Worm (Caenorhabditis elegans): Measurements from ENCODE around the gene nhr-203.

Gene nhr-203

DNA sequence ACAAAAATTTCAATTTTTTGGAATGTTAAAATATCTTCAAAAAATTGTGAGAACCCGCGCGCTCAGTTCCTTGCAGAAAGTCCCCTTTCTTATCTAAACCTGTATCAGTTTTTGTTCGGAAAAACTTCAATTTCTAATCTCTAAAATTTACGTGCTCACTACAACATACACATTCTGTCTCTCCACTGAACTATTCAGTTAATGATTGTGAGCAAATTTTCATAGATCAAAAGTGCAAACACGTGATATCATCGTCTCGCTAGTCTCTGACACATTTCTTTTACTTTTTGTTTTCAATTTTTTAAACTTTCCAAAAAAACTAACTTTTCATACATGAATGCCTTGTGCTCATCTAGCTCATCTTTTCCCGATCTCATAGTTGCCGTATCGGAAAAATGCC is at the start of gene nhr-203:
nhr-203 (plus strand) TSS at position 332 of the 400 bp plus-strand sequence.
- TF ChIP-seq lsy-2 (tag; optimal IDR thresholded peaks at IDR 0.05) (no peak), mab-5 (tag; optimal IDR thresholded peaks at IDR 0.05) (no peak), zip-8 (tag; optimal IDR thresholded peaks at IDR 0.05) (no peak), nhr-2 (tag; optimal IDR thresholded peaks at IDR 0.05) (no peak), lin-32 (GFP tag; optimal IDR thresholded peaks at IDR 0.05) (no peak), drap-1 (GFP tag; optimal IDR thresholded peaks at IDR 0.05) (no peak), elt-1 (tag; optimal IDR thresholded peaks at IDR 0.05; ENCODE audit: borderline replicate concordance, insufficient read depth) (no peak), M03D4.4 (tag; optimal IDR thresholded peaks at IDR 0.05) (no peak), nhr-28 (tag; optimal IDR thresholded peaks at IDR 0.05) (no peak), ham-2 (GFP tag; optimal IDR thresholded peaks at IDR 0.05) (no peak), mep-1 (tag; optimal IDR thresholded peaks at IDR 0.05) (no peak), unc-39 (tag; optimal IDR thresholded peaks at IDR 0.05) (no peak), unc-120 (tag; optimal IDR thresholded peaks at IDR 0.05; ENCODE audit: poor library complexity, severe bottlenecking) (no peak), ztf-11 (tag; optimal IDR thresholded peaks at IDR 0.05) (no peak), snpc-4 (tag; optimal IDR thresholded peaks at IDR 0.05) (no peak)

DNA sequence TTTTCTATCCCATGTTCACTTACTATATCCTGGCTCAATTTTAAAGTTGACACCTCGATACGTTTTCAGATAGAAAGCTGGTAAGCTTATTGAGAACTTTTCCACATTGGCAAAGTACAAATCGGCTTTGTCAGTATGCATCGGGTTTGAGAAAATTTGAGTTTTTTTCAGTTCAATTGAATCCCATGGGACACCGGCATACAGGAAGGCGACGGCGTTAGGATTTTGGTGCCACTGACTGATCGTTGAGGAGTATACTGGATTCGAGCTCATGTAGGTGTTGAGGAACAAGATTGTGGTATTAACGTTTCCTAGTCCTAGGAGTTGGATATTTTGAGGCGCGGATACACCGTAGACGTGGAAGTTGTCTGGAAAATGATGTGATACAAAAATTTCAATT is 46.8 kb upstream of the nhr-203 start:
- no peak for TF ChIP-seq elt-3 (tag; optimal IDR thresholded peaks at IDR 0.05)

DNA sequence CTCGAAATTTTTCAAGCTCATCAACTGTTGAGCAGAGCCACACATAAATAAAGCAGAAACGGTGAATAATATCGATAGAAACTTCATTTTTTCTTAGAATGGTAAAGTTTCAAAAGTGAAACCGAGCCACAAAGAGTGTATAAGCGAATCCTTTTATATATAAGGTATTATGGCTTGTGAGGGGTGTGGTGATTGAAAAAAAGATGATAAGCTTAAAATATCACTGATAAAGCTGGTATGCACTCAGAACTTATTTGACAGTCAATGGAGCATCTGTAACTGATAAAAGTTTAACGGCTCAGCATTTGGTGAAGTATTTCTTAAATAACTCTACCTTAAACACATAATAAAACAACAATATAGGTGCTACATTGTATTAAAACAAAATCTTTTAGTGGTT is 45.0 kb upstream of the nhr-203 start, which contains the start of gene dod-19:
dod-19 (minus strand) TSS at position 130 of the 400 bp plus-strand sequence.
- no peak for TF ChIP-seq zip-8 (tag; optimal IDR thresholded peaks at IDR 0.05)

DNA sequence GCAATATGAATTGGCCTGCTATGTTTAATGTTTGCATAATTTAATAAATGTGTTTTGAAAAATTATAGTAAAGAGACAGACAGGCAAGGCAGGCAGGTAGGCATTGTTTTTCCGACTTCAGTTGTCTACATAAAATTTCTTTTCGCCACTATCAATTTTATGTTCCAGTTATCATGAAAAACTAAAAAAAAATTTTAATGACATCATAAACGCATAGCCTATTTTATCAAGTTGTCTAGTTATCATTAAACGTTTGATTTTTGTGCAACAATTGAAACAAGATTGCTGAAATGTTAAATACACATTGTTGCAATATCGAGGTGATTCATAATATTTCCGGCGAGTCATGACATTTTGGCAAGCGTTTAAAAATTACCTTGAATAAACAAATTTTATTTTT is 44.5 kb upstream of the nhr-203 start:
- no peak for TF ChIP-seq hlh-1 (tag; optimal IDR thresholded peaks at IDR 0.05)
- no peak for TF ChIP-seq blmp-1 (tag; optimal IDR thresholded peaks at IDR 0.05)
- no peak for TF ChIP-seq lin-13 (tag; optimal IDR thresholded peaks at IDR 0.05)
- TF ChIP-seq sptf-1 (tag; optimal IDR thresholded peaks at IDR 0.05) = no peak
- no peak for TF ChIP-seq ceh-43 (GFP tag; optimal IDR thresholded peaks at IDR 0.05)
- TF ChIP-seq flh-1 (GFP tag; optimal IDR thresholded peaks at IDR 0.05) = no peak
- TF ChIP-seq ceh-83 (GFP tag; optimal IDR thresholded peaks at IDR 0.05) = no peak
- no peak for TF ChIP-seq mls-2 (tag; optimal IDR thresholded peaks at IDR 0.05)
- no peak for TF ChIP-seq zip-8 (tag; optimal IDR thresholded peaks at IDR 0.05)
- TF ChIP-seq M03D4.4 (tag; optimal IDR thresholded peaks at IDR 0.05) = no peak
- no peak for TF ChIP-seq nhr-2 (tag; optimal IDR thresholded peaks at IDR 0.05)
- no peak for TF ChIP-seq elt-1 (tag; optimal IDR thresholded peaks at IDR 0.05; ENCODE audit: borderline replicate concordance, insufficient read depth)
- TF ChIP-seq bed-3 (GFP tag; optimal IDR thresholded peaks at IDR 0.05) = no peak
- TF ChIP-seq snpc-4 (tag; optimal IDR thresholded peaks at IDR 0.05) = no peak
- TF ChIP-seq nhr-12 (tag; optimal IDR thresholded peaks at IDR 0.05) = no peak
- TF ChIP-seq drap-1 (GFP tag; optimal IDR thresholded peaks at IDR 0.05) = no peak
- no peak for TF ChIP-seq nhr-237 (tag; optimal IDR thresholded peaks at IDR 0.05)
- no peak for TF ChIP-seq ham-2 (GFP tag; optimal IDR thresholded peaks at IDR 0.05)

DNA sequence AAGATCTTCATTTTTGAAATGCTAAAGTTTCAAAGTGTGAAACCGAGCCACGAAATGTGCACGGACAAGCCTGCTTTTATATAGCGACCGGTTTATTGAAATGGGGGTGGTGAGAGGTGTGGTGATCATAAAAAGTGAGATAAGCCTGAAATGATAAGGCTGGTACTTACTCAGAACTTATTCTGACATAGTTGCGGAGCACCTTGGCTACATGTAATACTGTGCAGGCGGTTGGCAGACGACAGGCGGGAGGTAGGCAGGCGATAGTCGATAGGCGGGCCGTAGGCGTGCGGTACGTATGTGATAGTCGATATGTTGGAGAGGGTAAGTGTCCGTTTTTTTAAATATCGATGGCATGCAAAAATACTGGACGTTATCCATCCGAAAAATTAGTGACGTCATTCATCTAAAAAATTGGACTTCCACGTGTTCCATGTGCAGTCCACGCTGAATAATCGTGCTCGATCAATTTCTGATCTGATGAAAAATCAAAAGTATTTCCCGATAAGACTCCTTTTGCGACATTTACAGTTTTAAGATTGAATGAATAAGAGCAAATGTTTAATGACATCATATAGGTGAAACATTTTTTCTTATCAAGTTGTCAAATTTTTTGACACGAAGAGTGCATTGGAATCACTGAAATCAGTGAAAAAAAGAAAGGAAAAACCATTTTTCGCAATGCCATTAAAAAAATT is 41.8 kb upstream of the nhr-203 start, which contains the start of gene irg-8:
irg-8 (minus strand) TSS at position 51 of the 698 bp plus-strand sequence.
- no peak for TF ChIP-seq bed-3 (GFP tag; optimal IDR thresholded peaks at IDR 0.05)

DNA sequence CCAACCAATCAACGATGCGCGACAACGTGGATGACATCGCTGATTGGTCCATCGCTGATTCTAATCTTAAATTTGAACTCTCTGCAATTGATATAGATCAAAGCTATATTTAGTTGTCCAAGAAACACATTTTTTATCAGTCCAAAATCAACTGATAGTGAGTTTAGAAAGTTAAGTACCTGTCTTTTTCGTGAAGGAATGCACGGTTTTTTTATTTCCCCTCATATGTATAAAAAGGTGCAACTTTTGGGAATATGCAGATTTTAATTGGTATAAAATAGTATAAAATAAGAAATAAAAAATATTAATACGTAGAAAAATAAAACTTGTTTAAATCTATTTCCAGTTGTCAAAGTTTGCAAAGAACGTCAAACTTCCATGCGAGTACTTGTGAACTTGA is 41.2 kb upstream of the nhr-203 start, which contains the start of gene Y39D8A.1:
Y39D8A.1 (plus strand) TSS at position 301 of the 400 bp plus-strand sequence.
- TF ChIP-seq drap-1 (GFP tag; optimal IDR thresholded peaks at IDR 0.05) (no peak), mep-1 (tag; optimal IDR thresholded peaks at IDR 0.05) (no peak), mab-5 (tag; optimal IDR thresholded peaks at IDR 0.05) (no peak), lsy-2 (tag; optimal IDR thresholded peaks at IDR 0.05) (no peak), sptf-1 (tag; optimal IDR thresholded peaks at IDR 0.05) (no peak), pha-4 (tag; optimal IDR thresholded peaks at IDR 0.05) (no peak)

Data from whole organism, mixed stage, embryonic.